1 fruit fly cellular context compared by ENCODE assay signal in genomic region chr2L:20381329-20381728, dm6.
TF ChIP-seq lines count a peak whose summit lies in the region.

No protein-coding gene starts in this region.

TF ChIP-seq in whole organism, prepupa, 60 proteins besides CTCF, POLR2A, EP300 and RAD21 (continued from another document):
- TF ChIP-seq CG15336 (GFP tag; IDR thresholded peaks at IDR 0.05; lab: Robert Waterston, UW) (peak; percentile 61; the same call in 1 of the 2 replicates), CG4318 (GFP tag; optimal IDR thresholded peaks at IDR 0.05; lab: Kevin White, UChicago) (peak; percentile 44), Hr4 (GFP tag; optimal IDR thresholded peaks at IDR 0.05; lab: Kevin White, UChicago) (peak; percentile 64), net (GFP tag; optimal IDR thresholded peaks at IDR 0.05; lab: Kevin White, UChicago) (peak; percentile 46), cyc (GFP tag; optimal IDR thresholded peaks at IDR 0.05; lab: Kevin White, UChicago) (no peak), CG10631 (GFP tag; optimal IDR thresholded peaks at IDR 0.05; lab: Kevin White, UChicago) (peak; percentile 70), Sox102F (GFP tag; optimal IDR thresholded peaks at IDR 0.05; lab: Kevin White, UChicago) (no peak), CG34406 (GFP tag; optimal IDR thresholded peaks at IDR 0.05; lab: Kevin White, UChicago) (peak; percentile 12), lz (GFP tag; optimal IDR thresholded peaks at IDR 0.05; lab: Kevin White, UChicago) (no peak), CG6854 (GFP tag; optimal IDR thresholded peaks at IDR 0.05; lab: Kevin White, UChicago) (no peak), salr (GFP tag; optimal IDR thresholded peaks at IDR 0.05; lab: Kevin White, UChicago) (peak; percentile 47 to 48), CG1621 (tag; optimal IDR thresholded peaks at IDR 0.05; lab: Kevin White, UChicago) (peak; percentile 73), fd85E (GFP tag; optimal IDR thresholded peaks at IDR 0.05; lab: Kevin White, UChicago) (no peak), fkh (GFP tag; optimal IDR thresholded peaks at IDR 0.05; lab: Kevin White, UChicago) (no peak), Ets21C (GFP tag; optimal IDR thresholded peaks at IDR 0.05; lab: Kevin White, UChicago) (no peak), CG8319 (GFP tag; optimal IDR thresholded peaks at IDR 0.05; lab: Kevin White, UChicago) (no peak), dac (GFP tag; optimal IDR thresholded peaks at IDR 0.05; lab: Kevin White, UChicago) (peak; percentile 35), Met (GFP tag; optimal IDR thresholded peaks at IDR 0.05; lab: Kevin White, UChicago) (no peak), acj6 (GFP tag; optimal IDR thresholded peaks at IDR 0.05; lab: Kevin White, UChicago) (peak; percentile 56)
TF ChIP-seq in whole organism, prepupa: peak in this region for 39.
